Worm (Caenorhabditis elegans): ENCODE measurements around the gene clec-1.
A peak's percentile ranks its signal among the peaks of the same experiment; 100 is the strongest.

clec-1 gene

DNA sequence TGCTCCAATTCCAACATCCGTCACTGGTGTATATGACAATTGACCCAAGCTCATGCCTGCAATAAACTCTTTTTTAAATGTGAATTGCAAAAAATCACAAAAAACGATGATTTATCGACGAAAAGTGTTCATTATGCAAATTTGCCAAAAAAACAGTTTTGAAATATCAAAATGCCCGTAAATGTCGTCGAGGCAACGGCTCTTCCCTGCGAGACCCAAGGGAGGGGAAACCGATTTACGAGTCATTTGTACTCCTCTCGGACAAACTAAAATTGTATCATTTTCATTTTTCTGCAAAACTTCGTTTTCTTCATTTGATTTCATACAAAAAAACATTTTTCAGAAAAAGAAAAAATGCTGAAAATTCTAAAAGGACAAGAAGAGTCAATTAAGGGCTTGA lies 15.4 kb upstream of the clec-1 start, which contains the start of the genes hmgs-1 and F25B4.4 (continued):
- TF ChIP-seq B0019.2 (GFP tag; conservative IDR thresholded peaks at IDR 0.05) (peak; percentile 86), ceh-100 (GFP tag; IDR thresholded peaks at IDR 0.05) (0 out of 2 replicates have a peak, but pooled peaks have one; percentile 21), lin-26 (GFP tag; IDR thresholded peaks at IDR 0.05) (0 out of 2 replicates have a peak, but pooled peaks have one; percentile 20), Y53G8AR.9 (GFP tag; conservative IDR thresholded peaks at IDR 0.05) (peak; percentile 56; the same call in 1 of the 2 replicates), dpl-1 (GFP tag; optimal IDR thresholded peaks at IDR 0.05) (peak; percentile 43), F37B4.10 (GFP tag; IDR thresholded peaks at IDR 0.05) (no peak), egrh-3 (GFP tag; IDR thresholded peaks at IDR 0.05) (peak; percentile 42), ztf-22 (GFP tag; optimal IDR thresholded peaks at IDR 0.05) (no peak), madf-8 (GFP tag; conservative IDR thresholded peaks at IDR 0.05) (peak; percentile 58), snpc-1.3 (tag; optimal IDR thresholded peaks at IDR 0.05; ENCODE audit: insufficient read depth) (peak; percentile 72), lsl-1 (GFP tag; optimal IDR thresholded peaks at IDR 0.05) (peak; percentile 65), pbrm-1 (GFP tag; IDR thresholded peaks at IDR 0.05) (peak; percentile 83), mxl-1 (tag; optimal IDR thresholded peaks at IDR 0.05) (no peak), ZK185.1 (tag; optimal IDR thresholded peaks at IDR 0.05; ENCODE audit: poor library complexity, severe bottlenecking) (peak; percentile 58), snpc-4 (GFP tag; optimal IDR thresholded peaks at IDR 0.05) (peak; percentile 48), snpc-4 (tag; optimal IDR thresholded peaks at IDR 0.05) (peak; percentile 15 to 69 (median 47)), hlh-12 (tag; optimal IDR thresholded peaks at IDR 0.05) (no peak), F49E8.2 (tag; optimal IDR thresholded peaks at IDR 0.05; ENCODE audit: insufficient read depth) (peak; percentile 57), ztf-18 (tag; optimal IDR thresholded peaks at IDR 0.05) (peak; percentile 38), rpc-1 (optimal IDR thresholded peaks at IDR 0.05) (no peak), rpc-1 (tag; optimal IDR thresholded peaks at IDR 0.05) (no peak), ets-4 (GFP tag; optimal IDR thresholded peaks at IDR 0.05) (no peak), nhr-90 (tag; optimal IDR thresholded peaks at IDR 0.05) (no peak), let-526 (GFP tag; IDR thresholded peaks at IDR 0.05) (no peak), nfya-2 (GFP tag; IDR thresholded peaks at IDR 0.05) (no peak), ekl-4 (GFP tag; IDR thresholded peaks at IDR 0.05) (peak; percentile 63), nfyb-1 (GFP tag; IDR thresholded peaks at IDR 0.05) (peak; percentile 84), ceh-79 (tag; optimal IDR thresholded peaks at IDR 0.05) (no peak), F10E7.11 (tag; optimal IDR thresholded peaks at IDR 0.05) (no peak), attf-5 (GFP tag; optimal IDR thresholded peaks at IDR 0.05) (peak; percentile 93), Y95B8A.8 (GFP tag; IDR thresholded peaks at IDR 0.05) (peak; percentile 43; the same call in 1 of the 2 replicates), T07F8.4 (tag; optimal IDR thresholded peaks at IDR 0.05) (no peak), madf-6 (GFP tag; IDR thresholded peaks at IDR 0.05) (peak; percentile 83), efl-1 (GFP tag; optimal IDR thresholded peaks at IDR 0.05) (peak; percentile 55), xnd-1 (tag; optimal IDR thresholded peaks at IDR 0.05) (peak; percentile 37), mcd-1 (GFP tag; IDR thresholded peaks at IDR 0.05) (peak; percentile 86)

DNA sequence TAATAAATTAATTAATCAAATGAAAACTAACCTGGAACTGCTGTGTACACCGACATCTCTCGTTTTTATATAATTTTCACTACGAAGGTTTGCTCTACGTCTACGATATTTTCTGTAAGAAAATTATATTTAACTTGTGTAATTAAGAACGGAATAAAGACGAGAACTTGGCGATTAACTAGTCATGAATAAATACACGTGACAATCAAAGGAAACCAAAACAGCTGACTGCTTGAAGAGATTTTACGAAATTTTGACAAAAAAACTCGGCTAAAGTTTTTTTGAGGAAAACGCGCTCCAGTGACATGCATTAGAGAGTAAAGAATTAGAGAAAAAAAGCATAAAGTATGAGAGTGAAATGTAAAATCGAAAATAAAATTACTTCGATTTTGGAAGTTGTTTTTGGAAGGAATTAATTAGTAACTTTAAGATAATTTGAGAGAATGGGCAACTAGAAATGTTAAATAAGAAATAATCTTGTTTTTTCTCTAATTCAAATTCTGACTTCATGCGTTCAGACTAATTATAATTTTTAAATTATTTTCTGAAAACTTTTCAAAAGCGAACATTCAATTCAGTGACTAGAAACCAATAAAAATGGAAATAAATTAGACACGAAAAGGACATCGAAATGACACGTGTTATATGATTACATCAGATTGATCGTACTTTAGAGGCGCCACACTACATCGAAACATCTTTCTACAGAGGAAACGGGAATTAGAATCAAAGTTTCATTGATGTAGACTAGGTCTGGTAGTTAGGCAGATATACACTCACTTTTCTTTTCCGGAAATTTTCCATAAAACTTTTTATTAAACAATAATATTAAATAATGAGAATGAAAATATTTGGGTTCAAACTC lies 12.6 kb upstream of the clec-1 start, which contains the start of gene F25B4.7:
TSS of gene F25B4.7 (minus strand) at position 112 of the 865 bp plus-strand sequence.
- TF ChIP-seq cebp-1 (GFP tag; IDR thresholded peaks at IDR 0.05), result no peak
- TF ChIP-seq cebp-1 (tag; optimal IDR thresholded peaks at IDR 0.05), result peak; percentile 40
- TF ChIP-seq ztf-6 (GFP tag; IDR thresholded peaks at IDR 0.05), result no peak
- TF ChIP-seq hmg-1.2 (GFP tag; IDR thresholded peaks at IDR 0.05), result peak; percentile 78; the same call in 1 of the 2 replicates
- TF ChIP-seq let-607 (tag; optimal IDR thresholded peaks at IDR 0.05), result peak in 1 of 2 experiments; percentile 64
- TF ChIP-seq nhr-80 (tag; optimal IDR thresholded peaks at IDR 0.05), result peak; percentile 9
- TF ChIP-seq mcd-1 (GFP tag; IDR thresholded peaks at IDR 0.05), result peak; percentile 6; the same call in 1 of the 2 replicates
- TF ChIP-seq ztf-25 (GFP tag; IDR thresholded peaks at IDR 0.05), result no peak
- TF ChIP-seq attf-5 (GFP tag; optimal IDR thresholded peaks at IDR 0.05), result peak; percentile 25

Measured in whole organism, young adult.